Fruit fly (Drosophila melanogaster) whole organism, embryonic: ENCODE data around the gene CG32369.

Experiments used
- ATbp ChIP-seq: fragments of 200-800 bp; sonication (Bioruptor generic); optimal IDR thresholded peaks from 2 replicates; lab custom pipeline; 2017; ENCODE audit warnings: missing biosample characterization, mild to moderate bottlenecking, missing genetic modification characterization, missing genetic modification reagents
- Awh ChIP-seq: fragments of 200-800 bp; sonication (Bioruptor generic); IDR thresholded peaks from 2 replicates; pipeline ENCODE4, ENCODE4 v1.3.6; 2022; ENCODE audit warnings: missing biosample characterization, missing genetic modification characterization
- BtbVII ChIP-seq: fragments of 200-800 bp; sonication (Bioruptor generic); optimal IDR thresholded peaks from 3 replicates; lab custom pipeline; 2017; ENCODE audit warnings: missing biosample characterization, mild to moderate bottlenecking, missing genetic modification characterization
- CG10274 ChIP-seq: fragments of 200-800 bp; sonication (Bioruptor generic); optimal IDR thresholded peaks from 3 replicates; lab custom pipeline; 2017; ENCODE audit warnings: missing biosample characterization, mild to moderate bottlenecking, missing genetic modification characterization
- CG10543 ChIP-seq: fragments of 200-800 bp; sonication (Bioruptor generic); optimal IDR thresholded peaks from 3 replicates; lab custom pipeline; 2017; ENCODE audit warnings: missing biosample characterization, mild to moderate bottlenecking, missing genetic modification characterization, moderate library complexity
- CG1233 ChIP-seq: fragments of 200-800 bp; sonication (Bioruptor generic); optimal IDR thresholded peaks from 4 replicates; lab custom pipeline; 2018; ENCODE audit warnings: missing biosample characterization, mild to moderate bottlenecking, missing genetic modification characterization
- CG14710 ChIP-seq: fragments of 200-800 bp; sonication (Bioruptor generic); optimal IDR thresholded peaks from 3 replicates; lab custom pipeline; 2019; ENCODE audit warnings: missing biosample characterization, mild to moderate bottlenecking, missing genetic modification characterization, moderate library complexity
- CG15479 ChIP-seq: fragments of 200-800 bp; sonication (Bioruptor generic); optimal IDR thresholded peaks from 3 replicates; lab custom pipeline; 2019; ENCODE audit warnings: missing biosample characterization, mild to moderate bottlenecking, missing genetic modification characterization, moderate library complexity
- CG15601 ChIP-seq: fragments of 200-800 bp; sonication (Bioruptor generic); optimal IDR thresholded peaks from 3 replicates; lab custom pipeline; 2019; ENCODE audit warnings: missing biosample characterization, mild to moderate bottlenecking, missing genetic modification characterization, moderate library complexity
- CG2116 ChIP-seq: fragments of 200-800 bp; sonication (Bioruptor generic); optimal IDR thresholded peaks from 3 replicates; lab custom pipeline; 2018; ENCODE audit warnings: missing biosample characterization, mild to moderate bottlenecking, missing genetic modification characterization
- CG2889 ChIP-seq: fragments of 200-800 bp; sonication (Bioruptor generic); IDR thresholded peaks from 3 replicates; pipeline ENCODE4 v1.3.6; 2022; ENCODE audit warnings: missing biosample characterization, missing genetic modification characterization
- CG32532 ChIP-seq: fragments of 200-800 bp; sonication (Bioruptor generic); IDR thresholded peaks from 2 replicates; pipeline ENCODE4 v1.3.6; 2022; ENCODE audit warnings: missing biosample characterization, missing genetic modification characterization
- CG33557 ChIP-seq: fragments of 200-800 bp; sonication (Bioruptor generic); optimal IDR thresholded peaks from 2 replicates; lab custom pipeline; 2019; ENCODE audit warnings: missing biosample characterization, mild to moderate bottlenecking, missing genetic modification characterization, moderate library complexity
- CG3847 ChIP-seq: fragments of 200-800 bp; sonication (Bioruptor generic); IDR thresholded peaks from 2 replicates; pipeline ENCODE4 v1.3.6; 2022; ENCODE audit warnings: missing biosample characterization, missing genetic modification characterization
- CG5180 ChIP-seq: fragments of 200-800 bp; sonication (Bioruptor generic); optimal IDR thresholded peaks from 3 replicates; lab custom pipeline; 2017; ENCODE audit warnings: missing biosample characterization, missing genetic modification characterization, mild to moderate bottlenecking, moderate library complexity, missing genetic modification reagents
- CG6175 ChIP-seq: fragments of 200-800 bp; sonication (Bioruptor generic); IDR thresholded peaks from 3 replicates; pipeline ENCODE4 v1.3.6; 2022; ENCODE audit warnings: missing biosample characterization, missing genetic modification characterization
- CG6254 ChIP-seq: fragments of 200-800 bp; sonication (Bioruptor generic); optimal IDR thresholded peaks from 3 replicates; lab custom pipeline; 2017; ENCODE audit warnings: mild to moderate bottlenecking, missing biosample characterization, missing genetic modification reagents, missing genetic modification characterization
- CG7839 ChIP-seq: fragments of 200-800 bp; sonication (Bioruptor generic); optimal IDR thresholded peaks from 3 replicates; lab custom pipeline; 2018; ENCODE audit warnings: missing biosample characterization, mild to moderate bottlenecking, missing genetic modification characterization, moderate library complexity
- CG8290 ChIP-seq, 3 experiments: fragments of 200-800 bp; sonication (Bioruptor generic); optimal IDR thresholded peaks; 2 replicates each; lab custom pipeline; 2016 to 2019; ENCODE audit warnings: missing biosample characterization in 3 of 3, missing genetic modification characterization in 3 of 3, mild to moderate bottlenecking in 2 of 3, moderate library complexity in 1 of 3
- CG9609 ChIP-seq: fragments of 200-800 bp; sonication (Bioruptor generic); optimal IDR thresholded peaks from 3 replicates; lab custom pipeline; 2016; ENCODE audit warnings: missing biosample characterization, missing genetic modification characterization
- Deaf1 ChIP-seq: fragments of 200-800 bp; optimal IDR thresholded peaks from 3 replicates; lab custom pipeline; 2019; ENCODE audit warnings: missing biosample characterization, mild to moderate bottlenecking, missing genetic modification characterization, moderate library complexity
- Hr78 ChIP-seq, 2 experiments: fragments of 200-800 bp in 1 of 2; fragments of >200 bp in 1 of 2; sonication (Bioruptor generic) in 1 of 2; optimal IDR thresholded peaks; 2 replicates each; lab custom pipeline; 2017 to 2019; ENCODE audit warnings: missing biosample characterization in 2 of 2, missing genetic modification characterization in 2 of 2, mild to moderate bottlenecking in 1 of 2, moderate library complexity in 1 of 2
- MBD-R2 ChIP-seq: fragments of 200-800 bp; sonication (Bioruptor generic); IDR thresholded peaks from 2 replicates; pipeline ENCODE4 v1.3.6; 2022; ENCODE audit warnings: missing biosample characterization, missing genetic modification characterization
- Pdp1 ChIP-seq, 2 experiments: fragments of 200-800 bp; sonication (Bioruptor generic); optimal IDR thresholded peaks; 3 replicates each; lab custom pipeline; 2016; ENCODE audit warnings: missing biosample characterization in 2 of 2, missing genetic modification characterization in 2 of 2, mild to moderate bottlenecking in 1 of 2, moderate library complexity in 1 of 2
- Trl ChIP-seq, 3 experiments: fragments of >200 bp in 2 of 3; fragments of 200-800 bp in 1 of 3; sonication (Bioruptor generic) in 1 of 3; optimal IDR thresholded peaks; 2 replicates in 1 of 3; 3 replicates in 2 of 3; lab custom pipeline; 2016 to 2017; ENCODE audit warnings: missing biosample characterization in 1 of 3, missing genetic modification characterization in 1 of 3
- abd-A ChIP-seq: fragments of 200-800 bp; sonication (Bioruptor generic); optimal IDR thresholded peaks from 3 replicates; lab custom pipeline; 2019; ENCODE audit warnings: missing biosample characterization, mild to moderate bottlenecking, missing genetic modification characterization, moderate library complexity
- bsh ChIP-seq, 2 experiments: fragments of 200-800 bp; sonication (Bioruptor generic); optimal IDR thresholded peaks; 2 replicates each; lab custom pipeline; 2017 to 2018; ENCODE audit warnings: mild to moderate bottlenecking in 2 of 2, missing biosample characterization in 2 of 2, missing genetic modification characterization in 2 of 2, moderate library complexity in 1 of 2
- cas ChIP-seq: fragments of 200-800 bp; sonication (Bioruptor generic); IDR thresholded peaks from 2 replicates; pipeline ENCODE4 v1.3.6; 2022; ENCODE audit warnings: missing biosample characterization, missing genetic modification characterization
- ci ChIP-seq: fragments of 200-800 bp; sonication (Bioruptor generic); IDR thresholded peaks from 3 replicates; pipeline ENCODE4 v1.3.6; 2022; ENCODE audit warnings: missing biosample characterization, missing genetic modification characterization
- exex ChIP-seq: fragments of 200-800 bp; sonication (Bioruptor generic); optimal IDR thresholded peaks from 4 replicates; lab custom pipeline; 2018; ENCODE audit warnings: missing biosample characterization, mild to moderate bottlenecking, missing genetic modification characterization, moderate library complexity
- fd64A ChIP-seq: fragments of 200-800 bp; sonication (Bioruptor generic); optimal IDR thresholded peaks from 3 replicates; lab custom pipeline; 2018; ENCODE audit warnings: missing biosample characterization, mild to moderate bottlenecking, missing genetic modification characterization
- grn ChIP-seq: fragments of 200-800 bp; sonication (Bioruptor generic); optimal IDR thresholded peaks from 3 replicates; lab custom pipeline; 2017; ENCODE audit warnings: missing biosample characterization, missing genetic modification characterization
- jing ChIP-seq: fragments of 200-800 bp; sonication (Bioruptor generic); optimal IDR thresholded peaks from 2 replicates; lab custom pipeline; 2018; ENCODE audit warnings: missing biosample characterization, mild to moderate bottlenecking, missing genetic modification characterization
- knrl ChIP-seq: fragments of 200-800 bp; sonication (Bioruptor generic); IDR thresholded peaks from 3 replicates; pipeline ENCODE4 v1.3.6; 2022; ENCODE audit warnings: missing biosample characterization, missing genetic modification characterization; ENCODE audit not compliant: partially characterized antibody
- nau ChIP-seq: fragments of 200-800 bp; sonication (Bioruptor generic); optimal IDR thresholded peaks from 3 replicates; lab custom pipeline; 2017; ENCODE audit warnings: missing biosample characterization, mild to moderate bottlenecking, missing genetic modification characterization, missing genetic modification reagents
- nerfin-2 ChIP-seq: fragments of 200-800 bp; sonication (Bioruptor generic); IDR thresholded peaks from 2 replicates; pipeline ENCODE4 v1.3.6; 2022; ENCODE audit warnings: missing biosample characterization, missing genetic modification characterization; ENCODE audit not compliant: partially characterized antibody
- row ChIP-seq: fragments of 200-800 bp; sonication (Bioruptor generic); IDR thresholded peaks from 3 replicates; pipeline ENCODE4 v1.3.6; 2022; ENCODE audit warnings: missing biosample characterization, missing genetic modification characterization
- sc ChIP-seq, 3 experiments: fragments of >200 bp in 2 of 3; fragments of 200-800 bp in 1 of 3; sonication (Bioruptor generic) in 1 of 3; optimal IDR thresholded peaks; 2 replicates in 2 of 3; 3 replicates in 1 of 3; lab custom pipeline; 2017; ENCODE audit warnings: mild to moderate bottlenecking in 1 of 3, missing biosample characterization in 1 of 3, missing genetic modification characterization in 1 of 3, missing genetic modification reagents in 1 of 3
- sd ChIP-seq: fragments of 200-800 bp; sonication (Bioruptor generic); optimal IDR thresholded peaks from 3 replicates; lab custom pipeline; 2018; ENCODE audit warnings: missing biosample characterization, mild to moderate bottlenecking, missing genetic modification characterization, moderate library complexity
- slou ChIP-seq: fragments of 200-800 bp; sonication (Bioruptor generic); optimal IDR thresholded peaks from 3 replicates; lab custom pipeline; 2016; ENCODE audit warnings: missing biosample characterization, missing genetic modification characterization
- sob ChIP-seq: fragments of 200-800 bp; sonication (Bioruptor generic); IDR thresholded peaks from 2 replicates; pipeline ENCODE4 v1.3.6; 2022; ENCODE audit warnings: missing biosample characterization, missing genetic modification characterization
- sqz ChIP-seq: fragments of 200-800 bp; sonication (Bioruptor generic); optimal IDR thresholded peaks from 3 replicates; lab custom pipeline; 2018; ENCODE audit warnings: missing biosample characterization, mild to moderate bottlenecking, missing genetic modification characterization
- sug ChIP-seq: fragments of 200-800 bp; optimal IDR thresholded peaks from 2 replicates; lab custom pipeline; 2019; ENCODE audit warnings: missing biosample characterization, mild to moderate bottlenecking, missing genetic modification characterization, moderate library complexity
- tll ChIP-seq, 2 experiments: fragments of 200-800 bp in 1 of 2; fragments of >200 bp in 1 of 2; sonication (Bioruptor generic) in 1 of 2; optimal IDR thresholded peaks; 2 replicates each; lab custom pipeline; 2017 to 2019; ENCODE audit warnings: missing biosample characterization in 2 of 2, missing genetic modification characterization in 2 of 2, mild to moderate bottlenecking in 1 of 2, moderate library complexity in 1 of 2
- vvl ChIP-seq: fragments of 200-800 bp; sonication (Bioruptor generic); IDR thresholded peaks from 2 replicates; pipeline ENCODE4 v1.3.6; 2022; ENCODE audit warnings: missing biosample characterization, missing genetic modification characterization

CG32369 gene

DNA sequence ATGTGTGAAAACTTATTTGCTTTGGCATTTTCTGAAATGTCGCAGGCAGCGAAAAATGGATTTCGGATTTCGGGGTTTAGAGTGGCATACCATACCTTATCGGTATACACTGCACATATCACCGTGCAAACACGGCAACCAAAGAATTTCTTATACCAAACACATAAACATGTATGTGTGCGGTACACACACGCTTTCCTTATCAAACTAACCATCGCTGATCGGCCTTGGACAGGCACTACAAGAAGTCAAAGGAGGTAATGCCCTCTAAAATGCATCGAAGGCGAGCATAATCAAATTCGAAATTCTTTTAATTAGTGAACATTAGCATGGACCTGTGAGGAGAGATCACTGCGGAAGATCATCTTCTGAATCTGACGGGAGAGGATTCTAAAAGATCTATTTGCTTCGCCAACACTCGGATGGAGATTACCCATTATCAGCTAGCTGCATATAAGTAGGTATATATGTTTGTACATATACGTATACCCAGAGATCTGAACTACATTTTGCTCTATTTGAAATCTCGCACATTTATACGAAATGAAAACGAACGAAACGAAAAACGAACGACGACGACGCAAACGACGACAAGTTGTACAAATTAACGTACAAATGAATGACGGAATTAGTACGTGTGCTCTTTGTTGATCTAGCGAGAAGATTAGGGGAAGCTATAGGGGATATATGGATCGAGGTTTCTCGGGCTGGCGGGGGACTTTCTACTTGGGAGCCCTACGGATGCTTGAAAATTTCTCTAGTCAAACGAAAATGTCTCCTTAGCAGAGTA lies 48.9 kb upstream of the CG32369 start:
- TF ChIP-seq nau (GFP tag; lab: Kevin White, UChicago) (peak; percentile 23), grn (GFP tag; lab: Kevin White, UChicago) (peak; percentile 66), sd (peak; percentile 77), fd64A (GFP tag; lab: Kevin White, UChicago) (peak; percentile 31), ATbp (GFP tag; lab: Kevin White, UChicago) (peak; percentile 7), CG1233 (GFP tag; lab: Kevin White, UChicago) (peak; percentile 14), CG33557 (GFP tag; lab: Kevin White, UChicago) (peak; percentile 33), Awh (0 out of 2 replicates have a peak, but pooled peaks have one; percentile 14), CG5180 (GFP tag; lab: Kevin White, UChicago) (no peak), abd-A (tag; lab: Kevin White, UChicago) (no peak), row (0 out of 3 replicates have a peak, but pooled peaks have one; percentile 10), jing (no peak), Trl (optimal IDR thresholded peaks at IDR 0.05; lab: Kevin White, UChicago) (no peak), Trl (GFP tag; optimal IDR thresholded peaks at IDR 0.05; lab: Kevin White, UChicago) (no peak), CG9609 (GFP tag; lab: Kevin White, UChicago) (peak; percentile 2), CG6175 (GFP tag; lab: Robert Waterston, UW) (0 out of 3 replicates have a peak, but pooled peaks have one; percentile 11), CG32532 (0 out of 2 replicates have a peak, but pooled peaks have one; percentile 10), CG7839 (tag; lab: Kevin White, UChicago) (no peak), slou (GFP tag; lab: Kevin White, UChicago) (no peak), CG2889 (no peak), Hr78 (GFP tag; optimal IDR thresholded peaks at IDR 0.05; lab: Kevin White, UChicago) (peak in 1 of 2 experiments; percentile 48), cas (no peak), CG6254 (peak; percentile 13), CG14710 (tag; lab: Kevin White, UChicago) (peak; percentile 4), CG10543 (GFP tag; lab: Kevin White, UChicago) (peak; percentile 39), Deaf1 (peak; percentile 86), CG15479 (GFP tag; lab: Kevin White, UChicago) (peak; percentile 72), sob (GFP tag; lab: Robert Waterston, UW) (no peak), knrl (GFP tag; lab: Robert Waterston, UW) (no peak), Pdp1 (GFP tag; optimal IDR thresholded peaks at IDR 0.05; lab: Kevin White, UChicago) (peak in 1 of 2 experiments; percentile 42), vvl (GFP tag; lab: Robert Waterston, UW) (no peak), sc (optimal IDR thresholded peaks at IDR 0.05; lab: Kevin White, UChicago) (no peak), sc (GFP tag; optimal IDR thresholded peaks at IDR 0.05; lab: Kevin White, UChicago) (no peak), nerfin-2 (GFP tag; lab: Robert Waterston, UW) (no peak), CG8290 (GFP tag; optimal IDR thresholded peaks at IDR 0.05; lab: Kevin White, UChicago) (no peak), CG8290 (tag; optimal IDR thresholded peaks at IDR 0.05; lab: Kevin White, UChicago) (peak in 1 of 2 experiments; percentile 11), CG2116 (GFP tag; lab: Kevin White, UChicago) (peak; percentile 26), BtbVII (GFP tag; lab: Kevin White, UChicago) (peak; percentile 37), exex (tag; lab: Kevin White, UChicago) (peak; percentile 22), tll (GFP tag; optimal IDR thresholded peaks at IDR 0.05; lab: Kevin White, UChicago) (peak in 1 of 2 experiments; percentile 66), bsh (GFP tag; optimal IDR thresholded peaks at IDR 0.05; lab: Kevin White, UChicago) (no peak), CG10274 (no peak), sqz (GFP tag; lab: Kevin White, UChicago) (peak; percentile 11), sug (peak; percentile 60), CG15601 (peak; percentile 13), ci (GFP tag; lab: Robert Waterston, UW) (peak; percentile 30; the same call in 1 of the 3 replicates), CG3847 (GFP tag; lab: Robert Waterston, UW) (no peak), MBD-R2 (no peak)
